Worm (Caenorhabditis elegans): ENCODE measurements around the gene F38B7.11.

F38B7.11 gene

ce11 chrV:11546795-11547194 is at the start of gene F38B7.11:
Gene F38B7.11 (plus strand): TSS chrV:11547095.
- TF ChIP-seq nhr-237 (tag; optimal IDR thresholded peaks at IDR 0.05) (no peak), M03D4.4 (tag; optimal IDR thresholded peaks at IDR 0.05) (no peak), mep-1 (tag; optimal IDR thresholded peaks at IDR 0.05) (no peak), lin-32 (GFP tag; optimal IDR thresholded peaks at IDR 0.05) (no peak), ham-2 (GFP tag; optimal IDR thresholded peaks at IDR 0.05) (no peak), hlh-1 (tag; optimal IDR thresholded peaks at IDR 0.05) (no peak), drap-1 (GFP tag; optimal IDR thresholded peaks at IDR 0.05) (no peak), lin-13 (tag; optimal IDR thresholded peaks at IDR 0.05) (no peak), tbx-8 (GFP tag; optimal IDR thresholded peaks at IDR 0.05) (no peak), snpc-4 (tag; optimal IDR thresholded peaks at IDR 0.05) (no peak), sptf-1 (tag; optimal IDR thresholded peaks at IDR 0.05) (no peak), pha-4 (tag; optimal IDR thresholded peaks at IDR 0.05) (no peak), nhr-28 (tag; optimal IDR thresholded peaks at IDR 0.05) (no peak), ceh-43 (GFP tag; optimal IDR thresholded peaks at IDR 0.05) (no peak), unc-120 (tag; optimal IDR thresholded peaks at IDR 0.05; ENCODE audit: poor library complexity, severe bottlenecking) (no peak)

- TF ChIP-seq M03D4.4 (tag; optimal IDR thresholded peaks at IDR 0.05) (no peak), unc-120 (tag; optimal IDR thresholded peaks at IDR 0.05; ENCODE audit: poor library complexity, severe bottlenecking) (no peak), hlh-1 (tag; optimal IDR thresholded peaks at IDR 0.05) (no peak), unc-39 (tag; optimal IDR thresholded peaks at IDR 0.05) (no peak), zip-8 (tag; optimal IDR thresholded peaks at IDR 0.05) (no peak), nhr-237 (tag; optimal IDR thresholded peaks at IDR 0.05) (no peak), ztf-11 (tag; optimal IDR thresholded peaks at IDR 0.05) (no peak), snpc-4 (tag; optimal IDR thresholded peaks at IDR 0.05) (no peak), mab-5 (tag; optimal IDR thresholded peaks at IDR 0.05) (no peak), lsy-2 (tag; optimal IDR thresholded peaks at IDR 0.05) (no peak), bed-3 (GFP tag; optimal IDR thresholded peaks at IDR 0.05) (no peak), drap-1 (GFP tag; optimal IDR thresholded peaks at IDR 0.05) (no peak), ces-1 (GFP tag; optimal IDR thresholded peaks at IDR 0.05) (no peak), blmp-1 (tag; optimal IDR thresholded peaks at IDR 0.05) (no peak), flh-1 (GFP tag; optimal IDR thresholded peaks at IDR 0.05) (no peak), sptf-1 (tag; optimal IDR thresholded peaks at IDR 0.05) (no peak), nhr-2 (tag; optimal IDR thresholded peaks at IDR 0.05) (no peak), tbx-8 (GFP tag; optimal IDR thresholded peaks at IDR 0.05) (no peak), ceh-83 (GFP tag; optimal IDR thresholded peaks at IDR 0.05) (no peak)
These were observed 49.4 kb upstream of the F38B7.11 start for ce11 chrV:11497475-11497874.

- TF ChIP-seq lsy-2 (tag; optimal IDR thresholded peaks at IDR 0.05) (no peak), tbx-8 (GFP tag; optimal IDR thresholded peaks at IDR 0.05) (no peak), elt-3 (tag; optimal IDR thresholded peaks at IDR 0.05) (no peak), lin-32 (GFP tag; optimal IDR thresholded peaks at IDR 0.05) (no peak), nhr-12 (tag; optimal IDR thresholded peaks at IDR 0.05) (no peak), blmp-1 (tag; optimal IDR thresholded peaks at IDR 0.05) (no peak), mls-2 (tag; optimal IDR thresholded peaks at IDR 0.05) (no peak), sem-2 (GFP tag; optimal IDR thresholded peaks at IDR 0.05) (no peak), mep-1 (tag; optimal IDR thresholded peaks at IDR 0.05) (no peak), bed-3 (GFP tag; optimal IDR thresholded peaks at IDR 0.05) (no peak), cnd-1 (tag; optimal IDR thresholded peaks at IDR 0.05) (no peak), nhr-2 (tag; optimal IDR thresholded peaks at IDR 0.05) (no peak), nhr-237 (tag; optimal IDR thresholded peaks at IDR 0.05) (no peak), unc-120 (tag; optimal IDR thresholded peaks at IDR 0.05; ENCODE audit: poor library complexity, severe bottlenecking) (no peak), ces-1 (GFP tag; optimal IDR thresholded peaks at IDR 0.05) (no peak), sptf-1 (tag; optimal IDR thresholded peaks at IDR 0.05) (no peak), ham-2 (GFP tag; optimal IDR thresholded peaks at IDR 0.05) (no peak)
These were observed 47.1 kb upstream of the F38B7.11 start for ce11 chrV:11499786-11500185.

DNA sequence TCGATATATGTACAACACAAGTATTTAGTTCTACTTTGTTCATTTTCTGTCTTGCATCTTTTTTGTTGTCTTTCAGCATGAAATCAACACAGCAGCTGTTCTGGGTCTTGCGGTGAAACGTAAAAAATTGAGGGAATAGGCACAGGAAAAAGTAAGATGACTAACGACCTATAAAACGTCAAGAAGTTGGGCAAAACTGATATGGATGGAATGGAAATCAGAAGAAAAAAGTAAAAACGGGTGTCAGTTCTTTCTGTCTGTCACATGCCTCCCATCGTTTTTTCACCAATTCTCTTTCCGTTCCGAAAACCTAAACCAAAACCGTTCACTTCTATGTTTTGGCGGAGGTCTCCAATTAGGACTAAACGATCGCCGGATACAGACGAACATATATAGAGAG is 45.9 kb upstream of the F38B7.11 start:
- TF ChIP-seq mep-1 (tag; optimal IDR thresholded peaks at IDR 0.05) (no peak), elt-1 (tag; optimal IDR thresholded peaks at IDR 0.05; ENCODE audit: borderline replicate concordance, insufficient read depth) (no peak)

All from whole organism, mixed stage, embryonic.